Fruit fly (Drosophila melanogaster) whole organism, embryonic: Measurements from ENCODE around the gene Rbm13.
A peak's percentile ranks its signal among the peaks of the same experiment; 100 is the strongest.

Experiments
- Aef1 ChIP-seq: fragments of 200-800 bp; sonication (Bioruptor generic); IDR thresholded peaks from 3 replicates; pipeline ENCODE4 v1.3.6; 2022; ENCODE audit warnings: missing biosample characterization, missing genetic modification characterization
- B-H1 ChIP-seq: fragments of 200-800 bp; sonication (Bioruptor generic); IDR thresholded peaks from 3 replicates; pipeline ENCODE4 v1.3.6; 2022; ENCODE audit warnings: missing biosample characterization, missing genetic modification characterization
- Blimp-1 ChIP-seq: fragments of 200-800 bp; sonication (Bioruptor generic); optimal IDR thresholded peaks from 3 replicates; lab custom pipeline; 2018; ENCODE audit warnings: missing biosample characterization, missing genetic modification characterization, mild to moderate bottlenecking, moderate library complexity, missing genetic modification reagents
- CG10147 ChIP-seq: fragments of 200-800 bp; sonication (Bioruptor generic); optimal IDR thresholded peaks from 2 replicates; lab custom pipeline; 2019; ENCODE audit warnings: missing biosample characterization, mild to moderate bottlenecking, missing genetic modification characterization, moderate library complexity
- CG10366 ChIP-seq: fragments of 200-800 bp; sonication (Bioruptor generic); IDR thresholded peaks from 2 replicates; pipeline ENCODE4 v1.3.6; 2022; ENCODE audit warnings: missing biosample characterization, missing genetic modification characterization
- CG10462 ChIP-seq: fragments of 200-800 bp; sonication (Bioruptor generic); optimal IDR thresholded peaks from 2 replicates; lab custom pipeline; 2016; ENCODE audit warnings: missing biosample characterization, missing genetic modification characterization
- CG10654 ChIP-seq: fragments of 200-800 bp; sonication (Bioruptor generic); optimal IDR thresholded peaks from 2 replicates; lab custom pipeline; 2016; ENCODE audit warnings: missing biosample characterization, missing genetic modification characterization
- CG12659 ChIP-seq: fragments of 200-800 bp; sonication (Bioruptor generic); optimal IDR thresholded peaks from 3 replicates; lab custom pipeline; 2017; ENCODE audit warnings: mild to moderate bottlenecking, missing biosample characterization, missing genetic modification reagents, missing genetic modification characterization
- CG12769 ChIP-seq: fragments of 200-800 bp; sonication (Bioruptor generic); optimal IDR thresholded peaks from 2 replicates; lab custom pipeline; 2019; ENCODE audit warnings: missing biosample characterization, mild to moderate bottlenecking, missing genetic modification characterization, moderate library complexity
- CG13296 ChIP-seq: fragments of 200-800 bp; sonication (Bioruptor generic); optimal IDR thresholded peaks from 3 replicates; lab custom pipeline; 2018; ENCODE audit warnings: missing biosample characterization, mild to moderate bottlenecking, missing genetic modification characterization
- CG1602 ChIP-seq: fragments of 200-800 bp; sonication (Bioruptor generic); optimal IDR thresholded peaks from 3 replicates; lab custom pipeline; 2016; ENCODE audit warnings: missing biosample characterization, missing genetic modification characterization
- CG16815 ChIP-seq: fragments of 200-800 bp; sonication (Bioruptor generic); optimal IDR thresholded peaks from 3 replicates; lab custom pipeline; 2017; ENCODE audit warnings: missing biosample characterization, mild to moderate bottlenecking, missing genetic modification characterization
- CG18262 ChIP-seq: fragments of 200-800 bp; optimal IDR thresholded peaks from 3 replicates; lab custom pipeline; 2019; ENCODE audit warnings: missing biosample characterization, mild to moderate bottlenecking, missing genetic modification characterization, moderate library complexity
- CG18619 ChIP-seq: fragments of 200-800 bp; sonication (Bioruptor generic); optimal IDR thresholded peaks from 3 replicates; lab custom pipeline; 2017; ENCODE audit warnings: missing biosample characterization, mild to moderate bottlenecking, missing genetic modification characterization
- CG2678 ChIP-seq: fragments of 200-800 bp; sonication (Bioruptor generic); optimal IDR thresholded peaks from 3 replicates; lab custom pipeline; 2019; ENCODE audit warnings: missing biosample characterization, mild to moderate bottlenecking, missing genetic modification characterization, moderate library complexity
- CG31441 ChIP-seq: fragments of 200-800 bp; sonication (Bioruptor generic); IDR thresholded peaks from 2 replicates; pipeline ENCODE4 v1.3.6; 2022; ENCODE audit warnings: missing biosample characterization, missing genetic modification characterization
- CG34422 ChIP-seq: fragments of 200-800 bp; sonication (Bioruptor generic); IDR thresholded peaks from 3 replicates; pipeline ENCODE4 v1.3.6; 2022; ENCODE audit warnings: missing biosample characterization, missing genetic modification characterization
- CG42726 ChIP-seq: fragments of 200-800 bp; sonication (Bioruptor generic); IDR thresholded peaks from 2 replicates; pipeline ENCODE4 v1.3.6; 2022; ENCODE audit warnings: missing biosample characterization, missing genetic modification characterization; ENCODE audit not compliant: partially characterized antibody
- CG6683 ChIP-seq: fragments of 200-800 bp; sonication (Bioruptor generic); optimal IDR thresholded peaks from 2 replicates; lab custom pipeline; 2017; ENCODE audit warnings: missing biosample characterization, mild to moderate bottlenecking, missing genetic modification characterization, missing genetic modification reagents
- CG7839 ChIP-seq: fragments of 200-800 bp; sonication (Bioruptor generic); optimal IDR thresholded peaks from 3 replicates; lab custom pipeline; 2018; ENCODE audit warnings: missing biosample characterization, mild to moderate bottlenecking, missing genetic modification characterization, moderate library complexity
- CG7928 ChIP-seq: fragments of 200-800 bp; sonication (Bioruptor generic); optimal IDR thresholded peaks from 2 replicates; lab custom pipeline; 2017; ENCODE audit warnings: missing biosample characterization, mild to moderate bottlenecking, missing genetic modification characterization
- CG8765 ChIP-seq: fragments of 200-800 bp; sonication (Bioruptor generic); IDR thresholded peaks from 2 replicates; pipeline ENCODE4 v1.3.6; 2022; ENCODE audit warnings: missing biosample characterization, missing genetic modification characterization
- CG9609 ChIP-seq: fragments of 200-800 bp; sonication (Bioruptor generic); optimal IDR thresholded peaks from 3 replicates; lab custom pipeline; 2016; ENCODE audit warnings: missing biosample characterization, missing genetic modification characterization
- D19A ChIP-seq: fragments of 200-800 bp; optimal IDR thresholded peaks from 3 replicates; lab custom pipeline; 2019; ENCODE audit warnings: missing biosample characterization, mild to moderate bottlenecking, missing genetic modification characterization, moderate library complexity
- Doc2 ChIP-seq: fragments of 200-800 bp; sonication (Bioruptor generic); IDR thresholded peaks from 2 replicates; pipeline ENCODE4 v1.3.6; 2022; ENCODE audit warnings: missing biosample characterization, missing genetic modification characterization
- E2f2 ChIP-seq: fragments of 200-800 bp; sonication (Bioruptor generic); IDR thresholded peaks from 2 replicates; pipeline ENCODE4 v1.3.6; 2022; ENCODE audit warnings: missing biosample characterization, missing genetic modification characterization
- Hr51 ChIP-seq, 2 experiments: fragments of 200-800 bp; sonication (Bioruptor generic); optimal IDR thresholded peaks; 2 replicates in 1 of 2; 3 replicates in 1 of 2; lab custom pipeline; 2016 to 2018; ENCODE audit warnings: missing biosample characterization in 2 of 2, missing genetic modification characterization in 2 of 2, mild to moderate bottlenecking in 1 of 2, moderate library complexity in 1 of 2
- Mad ChIP-seq: fragments of 200-800 bp; sonication (Bioruptor generic); optimal IDR thresholded peaks from 2 replicates; lab custom pipeline; 2016; ENCODE audit warnings: missing biosample characterization, missing genetic modification characterization
- Meics ChIP-seq: fragments of 200-800 bp; sonication (Bioruptor generic); optimal IDR thresholded peaks from 2 replicates; lab custom pipeline; 2017; ENCODE audit warnings: missing biosample characterization, mild to moderate bottlenecking, missing genetic modification characterization
- Nf-YC ChIP-seq: fragments of 200-800 bp; optimal IDR thresholded peaks from 3 replicates; lab custom pipeline; 2019; ENCODE audit warnings: missing biosample characterization, mild to moderate bottlenecking, missing genetic modification characterization, moderate library complexity
- Oli ChIP-seq: fragments of 200-800 bp; sonication (Bioruptor generic); optimal IDR thresholded peaks from 2 replicates; lab custom pipeline; 2018; ENCODE audit warnings: missing biosample characterization, mild to moderate bottlenecking, missing genetic modification characterization, moderate library complexity
- Scr ChIP-seq: fragments of 200-800 bp; sonication (Bioruptor generic); IDR thresholded peaks from 2 replicates; pipeline ENCODE4 v1.3.6; 2022; ENCODE audit warnings: missing biosample characterization, missing genetic modification characterization; ENCODE audit not compliant: partially characterized antibody
- al ChIP-seq: fragments of 200-800 bp; sonication (Bioruptor generic); IDR thresholded peaks from 2 replicates; pipeline ENCODE4 v1.3.6; 2022; ENCODE audit warnings: missing biosample characterization, missing genetic modification characterization
- bcd ChIP-seq: fragments of 200-800 bp; sonication (Bioruptor generic); optimal IDR thresholded peaks from 2 replicates; lab custom pipeline; 2017; ENCODE audit warnings: missing biosample characterization, mild to moderate bottlenecking, missing genetic modification characterization
- fru ChIP-seq: fragments of >200 bp; optimal IDR thresholded peaks from 2 replicates; lab custom pipeline; 2017
- gem ChIP-seq: fragments of 200-800 bp; sonication (Bioruptor generic); optimal IDR thresholded peaks from 2 replicates; lab custom pipeline; 2019; ENCODE audit warnings: missing biosample characterization, mild to moderate bottlenecking, missing genetic modification characterization, moderate library complexity
- grau ChIP-seq: fragments of 200-800 bp; optimal IDR thresholded peaks from 3 replicates; lab custom pipeline; 2019; ENCODE audit warnings: missing biosample characterization, mild to moderate bottlenecking, missing genetic modification characterization, moderate library complexity
- her ChIP-seq: fragments of 200-800 bp; sonication (Bioruptor generic); optimal IDR thresholded peaks from 2 replicates; lab custom pipeline; 2016; ENCODE audit warnings: missing biosample characterization, missing genetic modification characterization
- lola ChIP-seq, 3 experiments: fragments of >200 bp in 2 of 3; fragments of 200-800 bp in 1 of 3; sonication (Bioruptor generic) in 1 of 3; optimal IDR thresholded peaks; 2 replicates each; lab custom pipeline; 2017 to 2019; ENCODE audit warnings: missing biosample characterization in 3 of 3, missing genetic modification characterization in 3 of 3, mild to moderate bottlenecking in 1 of 3, moderate library complexity in 1 of 3
- nerfin-1 ChIP-seq: fragments of 200-800 bp; sonication (Bioruptor generic); optimal IDR thresholded peaks from 3 replicates; lab custom pipeline; 2019; ENCODE audit warnings: missing biosample characterization, mild to moderate bottlenecking, missing genetic modification characterization, moderate library complexity
- nmo ChIP-seq: fragments of 200-800 bp; sonication (Bioruptor generic); optimal IDR thresholded peaks from 2 replicates; lab custom pipeline; 2018; ENCODE audit warnings: missing biosample characterization, mild to moderate bottlenecking, missing genetic modification characterization, moderate library complexity
- phol ChIP-seq: fragments of 200-800 bp; sonication (Bioruptor generic); optimal IDR thresholded peaks from 3 replicates; lab custom pipeline; 2018; ENCODE audit warnings: missing biosample characterization, mild to moderate bottlenecking, missing genetic modification characterization, moderate library complexity
- row ChIP-seq: fragments of 200-800 bp; sonication (Bioruptor generic); IDR thresholded peaks from 3 replicates; pipeline ENCODE4 v1.3.6; 2022; ENCODE audit warnings: missing biosample characterization, missing genetic modification characterization
- schlank ChIP-seq: fragments of 200-800 bp; sonication (Bioruptor generic); optimal IDR thresholded peaks from 2 replicates; lab custom pipeline; 2018; ENCODE audit warnings: missing biosample characterization, mild to moderate bottlenecking, missing genetic modification characterization
- slp2 ChIP-seq: fragments of 200-800 bp; sonication (Bioruptor generic); optimal IDR thresholded peaks from 2 replicates; lab custom pipeline; 2016; ENCODE audit warnings: missing biosample characterization, missing genetic modification characterization
- z ChIP-seq: fragments of 200-800 bp; sonication (Bioruptor generic); IDR thresholded peaks from 3 replicates; pipeline ENCODE4 v1.3.6; 2022; ENCODE audit warnings: missing biosample characterization, missing genetic modification characterization

The Rbm13 gene

DNA sequence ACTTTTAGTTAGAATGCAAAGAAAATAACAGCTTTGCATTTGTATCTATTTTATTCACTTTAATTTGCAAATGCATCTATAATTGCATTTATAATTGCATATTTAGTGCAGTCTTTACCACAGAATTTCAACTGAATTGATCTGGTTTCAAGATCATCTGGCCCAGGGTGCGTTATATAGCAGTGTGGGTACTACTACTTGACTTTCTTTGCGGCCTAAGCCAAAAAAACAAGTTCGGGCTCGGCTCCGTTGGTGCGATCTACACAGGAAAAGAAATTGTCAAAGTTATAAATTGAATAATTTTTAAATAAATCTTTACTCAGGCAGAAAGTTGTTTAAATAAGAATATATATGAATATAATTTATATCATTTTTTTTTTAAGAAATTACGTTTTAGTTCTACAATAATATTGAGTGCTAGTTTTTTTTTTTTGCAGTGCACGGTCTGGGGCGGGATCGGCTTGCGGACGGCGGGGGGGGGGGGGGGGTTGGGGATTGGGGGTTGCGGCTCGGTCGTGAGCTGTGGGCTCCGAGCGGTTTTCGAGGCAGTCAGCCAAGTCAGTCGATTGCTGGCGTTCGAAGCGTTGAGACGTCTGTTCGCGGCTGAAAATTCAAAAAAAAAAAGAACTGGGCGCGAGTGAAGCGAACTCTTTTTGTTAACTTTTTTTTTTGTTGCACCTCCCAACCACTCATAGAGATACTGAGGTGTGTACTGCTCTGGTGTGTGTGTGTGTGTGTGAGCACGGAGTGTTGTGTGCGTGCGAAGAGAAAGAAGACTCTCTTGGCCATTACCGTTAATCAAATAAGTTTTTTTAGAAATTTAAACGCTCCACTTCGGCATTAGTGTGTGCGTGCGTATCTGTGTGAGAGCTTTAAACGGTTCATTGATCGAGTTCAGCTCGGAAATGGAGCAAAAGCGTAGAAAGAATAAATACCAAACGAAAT is 37.7 kb upstream of the Rbm13 start (continued):
- TF ChIP-seq her (peak; percentile 9), CG16815 (GFP tag; lab: Kevin White, UChicago) (peak; percentile 54), schlank (tag; lab: Kevin White, UChicago) (peak; percentile 54)

DNA sequence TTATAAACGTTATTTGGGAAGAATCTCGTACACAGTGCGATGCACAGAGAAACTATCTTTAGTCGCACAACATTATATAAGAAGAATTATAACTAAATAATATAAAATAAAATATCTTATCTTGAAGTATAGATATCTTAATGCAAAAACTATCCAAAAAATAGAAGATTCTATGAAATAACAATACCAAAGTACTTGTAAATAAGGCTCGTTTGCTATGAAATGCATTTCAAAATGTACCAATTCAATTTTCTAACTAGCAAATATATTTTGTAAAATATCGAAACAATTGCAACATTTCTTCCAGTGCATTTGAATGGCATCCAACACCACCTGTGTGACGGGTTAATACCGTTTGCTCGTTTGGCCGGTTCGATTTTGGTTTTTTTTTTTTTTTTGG is 35.2 kb upstream of the Rbm13 start:
- TF ChIP-seq E2f2 (GFP tag; lab: Robert Waterston, UW) = 0 out of 2 replicates have a peak, but pooled peaks have one; percentile 15
- peak; percentile 22; the same call in 1 of the 3 replicates for TF ChIP-seq row (GFP tag; lab: Robert Waterston, UW)
- no peak for TF ChIP-seq Mad (GFP tag; lab: Kevin White, UChicago)
- TF ChIP-seq CG18262 = peak; percentile 58
- TF ChIP-seq CG10366 (GFP tag; lab: Robert Waterston, UW) = peak; percentile 14; the same call in 1 of the 2 replicates
- no peak for TF ChIP-seq CG34422 (GFP tag; lab: Robert Waterston, UW)
- TF ChIP-seq CG10654 (GFP tag; lab: Kevin White, UChicago) = no peak
- no peak for TF ChIP-seq schlank (tag; lab: Kevin White, UChicago)
- no peak for TF ChIP-seq Scr (GFP tag; lab: Robert Waterston, UW)
- no peak for TF ChIP-seq Aef1 (GFP tag; lab: Robert Waterston, UW)
- TF ChIP-seq CG10462 (GFP tag; lab: Kevin White, UChicago) = no peak
- TF ChIP-seq CG13296 (GFP tag; lab: Kevin White, UChicago) = peak; percentile 9
- peak; percentile 66 for TF ChIP-seq CG2678 (tag; lab: Kevin White, UChicago)
- TF ChIP-seq Oli (tag; lab: Kevin White, UChicago) = peak; percentile 34
- TF ChIP-seq grau (tag; lab: Kevin White, UChicago) = peak; percentile 56
- TF ChIP-seq nmo (GFP tag; lab: Kevin White, UChicago) = peak; percentile 28
- peak; percentile 20 for TF ChIP-seq CG18619
- peak; percentile 53 for TF ChIP-seq CG7839 (tag; lab: Kevin White, UChicago)
- no peak for TF ChIP-seq CG6683
- peak; percentile 10 for TF ChIP-seq CG1602 (GFP tag; lab: Kevin White, UChicago)
- peak; percentile 28 for TF ChIP-seq phol (tag; lab: Kevin White, UChicago)
- TF ChIP-seq lola (GFP tag; optimal IDR thresholded peaks at IDR 0.05; lab: Kevin White, UChicago) = peak in 1 of 3 experiments; percentile 25
- no peak for TF ChIP-seq CG9609 (GFP tag; lab: Kevin White, UChicago)
- TF ChIP-seq bcd = peak; percentile 26
- peak; percentile 6 for TF ChIP-seq Nf-YC (tag; lab: Kevin White, UChicago)
- TF ChIP-seq CG8765 (GFP tag; lab: Robert Waterston, UW) = no peak
- no peak for TF ChIP-seq CG42726 (GFP tag; lab: Robert Waterston, UW)
- no peak for TF ChIP-seq CG10147 (GFP tag; lab: Kevin White, UChicago)
- no peak for TF ChIP-seq slp2 (GFP tag; lab: Kevin White, UChicago)
- no peak for TF ChIP-seq CG7928
- no peak for TF ChIP-seq nerfin-1 (tag; lab: Kevin White, UChicago)
- no peak for TF ChIP-seq B-H1
- TF ChIP-seq Blimp-1 (GFP tag; lab: Kevin White, UChicago) = peak; percentile 26
- no peak for TF ChIP-seq Doc2 (GFP tag; lab: Robert Waterston, UW)
- TF ChIP-seq CG31441 (GFP tag; lab: Robert Waterston, UW) = peak; percentile 51
- TF ChIP-seq Hr51 (GFP tag; optimal IDR thresholded peaks at IDR 0.05; lab: Kevin White, UChicago) = peak in 1 of 2 experiments; percentile 50
- TF ChIP-seq al (GFP tag; lab: Robert Waterston, UW) = no peak
- TF ChIP-seq CG12769 (tag; lab: Kevin White, UChicago) = no peak
- no peak for TF ChIP-seq z (GFP tag; lab: Robert Waterston, UW)
- TF ChIP-seq CG12659 (GFP tag; lab: Kevin White, UChicago) = peak; percentile 2
- TF ChIP-seq D19A (tag; lab: Kevin White, UChicago) = peak; percentile 42
- TF ChIP-seq gem (tag; lab: Kevin White, UChicago) = peak; percentile 63
- TF ChIP-seq fru (lab: Kevin White, UChicago) = no peak
- peak; percentile 43 for TF ChIP-seq Meics
